Fruit fly (Drosophila melanogaster): ENCODE measurements around the gene CG34309.

CG34309 gene

dm6 chr3R:13371840-13372680 is at the start of gene CG34309, which contains the start of gene Lip3:
Gene CG34309, plus strand, starts transcription at chr3R:13372630.
Gene Lip3, minus strand, starts transcription at chr3R:13371904.
- TF ChIP-seq CTCF (optimal IDR thresholded peaks at IDR 0.05) (no peak), CG8478 (optimal IDR thresholded peaks at IDR 0.05) (no peak)

- TF ChIP-seq CTCF (optimal IDR thresholded peaks at IDR 0.05) (no peak), CG8478 (optimal IDR thresholded peaks at IDR 0.05) (no peak)
Measured at dm6 chr3R:13333031-13333430, 39.4 kb upstream of the CG34309 start.

DNA sequence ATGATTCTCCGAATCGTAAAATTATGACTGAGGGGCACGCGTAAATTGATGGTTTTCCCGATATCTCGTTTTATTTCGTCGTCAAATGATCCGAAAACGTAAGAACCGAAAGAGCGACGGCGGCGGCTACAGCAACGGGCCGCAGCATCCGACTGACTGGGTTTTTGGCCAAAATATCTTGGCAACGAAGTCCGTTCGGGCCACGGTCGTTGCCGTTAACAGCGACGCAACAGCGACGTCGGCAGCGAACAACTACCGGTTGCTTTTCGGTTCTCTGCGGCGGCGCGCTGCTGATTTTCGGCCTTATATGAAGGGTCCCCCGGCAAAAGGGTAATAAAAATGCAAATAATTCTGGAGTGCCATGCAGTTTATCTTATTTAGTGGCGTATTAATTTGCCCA is 38.4 kb upstream of the CG34309 start, which contains the start of gene PK2-R2:
Gene PK2-R2, minus strand, starts transcription at position 160 of the 400 bp plus-strand sequence.
- TF ChIP-seq CTCF (optimal IDR thresholded peaks at IDR 0.05), result no peak
- TF ChIP-seq CG8478 (optimal IDR thresholded peaks at IDR 0.05), result no peak

- TF ChIP-seq CG8478 (optimal IDR thresholded peaks at IDR 0.05), result no peak
- no peak for TF ChIP-seq CTCF (optimal IDR thresholded peaks at IDR 0.05)
Measured at dm6 chr3R:13338030-13338429, 34.4 kb upstream of the CG34309 start, which contains the start of gene PK2-R1. Gene PK2-R1, plus strand, starts transcription at chr3R:13338330.

DNA sequence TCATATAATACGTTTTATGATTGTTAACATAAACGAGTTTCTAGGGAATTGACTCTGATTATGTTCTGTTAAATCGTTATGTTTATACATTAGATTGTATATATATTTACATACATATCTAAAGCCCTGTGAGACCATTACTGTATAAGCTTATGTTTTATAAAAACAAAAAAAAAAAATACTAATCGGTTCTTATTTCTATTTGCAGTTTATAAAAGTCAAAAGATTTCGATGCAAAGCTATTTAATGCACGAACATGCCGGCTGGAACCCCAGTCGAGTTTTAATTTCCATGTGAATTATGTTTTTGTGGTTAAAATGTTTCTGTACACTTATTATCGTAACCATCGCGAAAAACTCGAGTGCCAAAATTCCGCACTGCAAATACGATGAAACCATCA is 19.1 kb upstream of the CG34309 start, which contains the start of gene mthl12:
Gene mthl12, plus strand, starts transcription at position 301 of the 400 bp plus-strand sequence.
- TF ChIP-seq CG8478 (optimal IDR thresholded peaks at IDR 0.05), result no peak
- TF ChIP-seq CTCF (optimal IDR thresholded peaks at IDR 0.05), result no peak

dm6 chr3R:13356960-13357359 is 15.5 kb upstream of the CG34309 start:
- TF ChIP-seq CTCF (optimal IDR thresholded peaks at IDR 0.05) (no peak), CG8478 (optimal IDR thresholded peaks at IDR 0.05) (no peak)

DNA sequence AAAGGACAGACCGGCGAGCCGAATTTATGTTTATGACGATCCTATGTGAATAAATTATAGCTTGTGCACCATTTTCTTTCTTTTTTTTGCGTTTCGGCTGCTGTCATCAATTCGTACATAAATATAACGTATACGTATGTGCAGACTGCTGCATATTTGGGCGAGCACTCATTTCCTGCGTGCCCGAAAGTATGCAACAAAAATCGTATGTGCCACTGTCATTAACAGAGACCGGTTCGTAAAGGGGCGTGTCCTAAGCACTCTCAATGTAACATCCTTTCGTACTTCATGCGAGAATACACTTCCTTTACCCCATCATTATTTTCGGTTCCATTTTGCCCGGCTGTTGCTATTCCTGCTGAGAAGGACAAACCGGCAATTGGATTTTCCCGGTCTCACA is 12.3 kb upstream of the CG34309 start:
- TF ChIP-seq CTCF (optimal IDR thresholded peaks at IDR 0.05), result no peak
- no peak for TF ChIP-seq CG8478 (optimal IDR thresholded peaks at IDR 0.05)

- TF ChIP-seq CG8478 (optimal IDR thresholded peaks at IDR 0.05) (no peak), CTCF (optimal IDR thresholded peaks at IDR 0.05) (no peak)
Measured at dm6 chr3R:13363347-13363994, 9.0 kb upstream of the CG34309 start.

DNA sequence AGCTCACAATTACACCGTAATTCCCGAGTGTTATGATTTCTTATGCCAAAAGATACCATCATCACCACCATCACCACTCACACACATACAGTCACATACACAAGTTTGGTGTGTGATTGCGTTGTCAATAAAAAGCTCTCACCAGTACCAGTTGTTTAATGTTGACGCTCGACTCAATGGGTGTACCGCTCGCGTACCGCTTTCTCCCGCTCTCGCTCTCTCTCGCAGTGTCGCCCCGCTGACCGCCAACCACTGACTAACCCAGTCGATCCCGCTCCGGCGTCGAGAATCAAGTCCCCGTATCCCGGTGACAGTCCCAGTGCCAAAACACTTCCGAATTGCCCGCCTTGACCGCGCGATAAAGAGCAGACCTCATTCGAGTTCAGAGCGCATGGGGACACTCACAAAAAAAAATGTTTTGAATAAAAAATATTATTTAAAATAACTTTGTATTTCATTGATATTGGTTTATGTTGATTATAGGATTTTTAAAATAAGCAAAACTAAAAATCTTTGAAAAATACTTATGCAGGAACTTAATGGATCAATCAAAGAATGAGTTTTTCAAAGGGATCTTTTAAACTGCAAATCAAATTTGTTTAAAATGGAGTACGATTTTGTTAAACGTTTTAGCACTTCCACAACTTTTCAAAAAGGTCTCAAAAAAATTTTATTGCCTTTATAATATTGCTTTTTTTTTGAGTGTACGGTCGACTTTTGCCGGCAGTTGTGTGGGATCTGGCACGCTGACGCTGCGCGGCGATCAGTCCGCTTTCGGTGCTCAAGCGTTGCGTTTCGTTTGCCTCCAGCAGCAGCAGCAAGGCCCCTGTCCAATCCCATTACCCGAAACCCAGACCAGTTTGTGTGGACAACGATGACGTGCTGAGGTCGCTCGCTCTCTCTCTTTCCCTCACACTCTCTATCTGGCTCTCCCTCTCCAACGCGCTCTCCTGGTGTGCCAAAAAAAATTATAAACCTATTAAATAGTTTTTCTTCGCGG is 8.0 kb upstream of the CG34309 start, which contains the start of gene Dic1:
Gene Dic1, plus strand, starts transcription at position 764 of the 1,000 bp plus-strand sequence.
- no peak for TF ChIP-seq CTCF (optimal IDR thresholded peaks at IDR 0.05)
- TF ChIP-seq CG8478 (optimal IDR thresholded peaks at IDR 0.05), result no peak

DNA sequence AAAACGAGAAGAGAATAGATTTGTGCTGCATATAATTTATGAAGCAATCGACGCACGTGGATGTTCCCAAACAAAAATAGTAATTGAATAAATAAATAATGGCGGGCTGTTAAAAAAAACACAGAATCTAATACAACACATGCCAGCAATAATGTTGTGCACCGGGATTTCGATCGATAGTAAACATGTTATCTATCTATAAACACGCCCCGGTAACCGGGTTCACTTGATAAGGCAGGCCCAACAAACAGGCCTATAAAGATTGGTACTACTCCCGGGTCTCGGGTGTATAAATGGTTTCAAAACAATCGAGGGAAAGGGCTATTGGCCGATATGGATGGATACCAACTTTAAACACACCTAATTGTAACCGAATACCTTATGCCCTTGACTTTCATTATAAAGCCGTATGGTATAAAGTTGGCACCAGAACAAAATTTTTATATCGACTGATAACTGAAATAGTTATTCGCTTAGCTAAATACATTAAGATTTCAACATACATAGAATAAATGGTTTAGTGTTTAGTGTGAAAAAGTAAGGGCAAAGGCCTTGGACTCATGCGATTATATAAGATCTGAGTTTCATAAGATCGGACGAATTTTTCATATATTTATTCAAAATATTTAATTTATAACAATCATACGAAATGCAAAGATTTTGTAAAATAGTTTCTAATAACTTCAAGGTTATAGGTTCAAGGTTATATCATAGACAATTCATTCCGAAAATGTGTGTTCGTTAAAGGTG is 6.6 kb upstream of the CG34309 start:
- TF ChIP-seq CG8478 (optimal IDR thresholded peaks at IDR 0.05), result no peak
- no peak for TF ChIP-seq CTCF (optimal IDR thresholded peaks at IDR 0.05)

DNA sequence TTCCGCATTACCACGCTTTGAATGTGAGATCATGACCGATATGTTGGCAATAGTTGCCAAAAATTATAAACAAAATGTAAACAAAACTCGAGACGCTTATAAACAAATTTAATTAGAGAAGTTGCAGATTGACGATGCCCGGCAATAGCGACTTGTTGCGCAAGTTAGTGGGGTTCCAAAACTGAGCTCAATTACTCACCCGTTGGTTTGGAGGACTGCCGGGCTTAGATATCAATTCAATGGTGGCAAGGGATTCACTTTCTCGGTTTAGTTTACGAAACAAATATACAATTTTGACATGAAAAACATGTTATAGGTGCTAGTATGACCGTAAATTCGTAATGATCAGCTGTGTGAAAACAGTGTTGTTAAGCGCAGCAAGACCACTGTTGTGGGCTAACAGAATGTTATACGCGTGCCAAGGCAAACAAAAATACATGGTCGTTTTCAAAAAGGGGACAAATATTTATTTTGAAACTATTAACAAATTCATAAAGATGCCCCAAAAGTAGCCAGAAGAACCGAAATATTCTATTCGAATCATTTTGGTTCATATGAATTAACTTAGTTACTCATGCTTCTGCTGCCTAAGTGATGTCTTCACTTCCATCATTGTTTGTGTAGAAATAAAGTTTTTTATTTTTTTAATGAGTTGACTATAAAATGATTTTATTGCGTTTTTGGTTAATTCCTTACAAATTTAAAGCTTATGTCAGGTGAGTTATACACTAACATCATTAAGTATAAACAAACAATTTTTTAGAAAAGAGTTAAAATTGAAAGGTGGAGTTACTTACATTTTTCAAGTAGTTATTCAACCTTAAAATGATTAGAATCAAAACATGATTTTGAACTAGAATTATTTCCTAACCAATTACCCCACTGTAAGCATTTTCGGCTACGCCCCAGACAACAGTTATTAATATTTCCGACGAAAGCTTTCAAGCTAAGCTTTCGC is 5.6 kb upstream of the CG34309 start, which contains the start of gene Elp6:
Gene Elp6, minus strand, starts transcription at position 350 of the 958 bp plus-strand sequence.
- TF ChIP-seq CG8478 (optimal IDR thresholded peaks at IDR 0.05) (no peak), CTCF (optimal IDR thresholded peaks at IDR 0.05) (no peak)

DNA sequence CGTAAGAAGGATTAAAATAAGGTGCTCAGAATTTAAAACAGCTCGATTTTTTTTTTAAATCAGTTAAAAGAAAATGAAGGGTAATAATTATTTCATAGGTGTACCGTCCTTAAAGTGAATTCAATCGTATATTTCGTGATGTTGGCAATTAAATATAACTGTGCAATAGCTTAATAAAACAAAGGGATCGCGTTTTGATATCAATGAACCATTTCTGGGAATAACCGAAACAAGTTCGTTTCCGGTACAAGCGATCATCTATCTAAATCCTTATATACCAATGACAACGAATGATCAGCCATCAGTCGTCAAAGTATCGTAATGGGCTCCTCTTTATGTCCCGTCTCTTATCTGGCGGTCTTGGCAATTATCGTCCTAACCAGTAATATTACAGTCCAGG is 3.1 kb upstream of the CG34309 start, which contains the start of gene CheA87a:
Gene CheA87a, plus strand, starts transcription at position 301 of the 400 bp plus-strand sequence.
- TF ChIP-seq CTCF (optimal IDR thresholded peaks at IDR 0.05), result no peak
- TF ChIP-seq CG8478 (optimal IDR thresholded peaks at IDR 0.05), result no peak

DNA sequence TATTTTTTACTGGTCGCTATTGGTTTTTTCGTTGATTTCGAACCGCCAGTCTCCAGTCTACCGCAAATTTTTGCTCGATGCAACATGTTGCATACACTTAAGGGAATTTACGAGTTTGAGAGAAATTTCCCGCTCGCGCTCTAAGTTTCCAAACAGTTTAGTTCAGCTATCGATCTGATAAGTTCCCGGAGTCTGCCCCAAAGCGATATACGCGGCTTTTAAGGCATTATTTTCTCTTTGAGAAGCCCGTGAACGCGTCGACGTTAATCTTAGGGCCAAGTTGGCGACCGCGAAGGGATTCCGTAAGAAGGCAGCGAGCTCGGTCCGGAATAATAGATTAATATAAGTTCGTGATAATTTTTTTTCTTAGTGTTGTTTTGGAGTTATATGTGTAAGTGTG is 2.5 kb downstream of the CG34309 start:
- TF ChIP-seq CG8478 (optimal IDR thresholded peaks at IDR 0.05) (no peak), CTCF (optimal IDR thresholded peaks at IDR 0.05) (no peak)
